Fruit fly (Drosophila melanogaster) whole organism, embryonic: ENCODE measurements around the gene CG33695.

Experiments
- Asciz ChIP-seq: fragments of 200-800 bp; sonication (Bioruptor generic); optimal IDR thresholded peaks from 2 replicates; lab custom pipeline; 2017; ENCODE audit warnings: missing biosample characterization, mild to moderate bottlenecking, missing genetic modification characterization, missing genetic modification reagents
- B-H1 ChIP-seq: fragments of 200-800 bp; sonication (Bioruptor generic); IDR thresholded peaks from 3 replicates; pipeline ENCODE4 v1.3.6; 2022; ENCODE audit warnings: missing biosample characterization, missing genetic modification characterization
- B-H2 ChIP-seq: fragments of 200-800 bp; sonication (Bioruptor generic); optimal IDR thresholded peaks from 2 replicates; lab custom pipeline; 2018; ENCODE audit warnings: missing biosample characterization, mild to moderate bottlenecking, missing genetic modification characterization
- CG10209 ChIP-seq: fragments of 200-800 bp; sonication (Bioruptor generic); optimal IDR thresholded peaks from 3 replicates; lab custom pipeline; 2017; ENCODE audit warnings: missing biosample characterization, mild to moderate bottlenecking, missing genetic modification characterization, missing genetic modification reagents
- CG10366 ChIP-seq: fragments of 200-800 bp; sonication (Bioruptor generic); IDR thresholded peaks from 2 replicates; pipeline ENCODE4 v1.3.6; 2022; ENCODE audit warnings: missing biosample characterization, missing genetic modification characterization
- CG10462 ChIP-seq: fragments of 200-800 bp; sonication (Bioruptor generic); optimal IDR thresholded peaks from 2 replicates; lab custom pipeline; 2016; ENCODE audit warnings: missing biosample characterization, missing genetic modification characterization
- CG10979 ChIP-seq: fragments of 200-800 bp; sonication (Bioruptor generic); optimal IDR thresholded peaks from 2 replicates; lab custom pipeline; 2018; ENCODE audit warnings: missing biosample characterization, mild to moderate bottlenecking, missing genetic modification characterization, moderate library complexity
- CG13624 ChIP-seq: fragments of 200-800 bp; sonication (Bioruptor generic); optimal IDR thresholded peaks from 2 replicates; lab custom pipeline; 2016; ENCODE audit warnings: missing biosample characterization, missing genetic modification characterization
- CG14667 ChIP-seq: fragments of 200-800 bp; sonication (Bioruptor generic); IDR thresholded peaks from 2 replicates; pipeline ENCODE4 v1.3.6; 2022; ENCODE audit warnings: missing biosample characterization, missing genetic modification characterization
- CG14710 ChIP-seq: fragments of 200-800 bp; sonication (Bioruptor generic); optimal IDR thresholded peaks from 3 replicates; lab custom pipeline; 2019; ENCODE audit warnings: missing biosample characterization, mild to moderate bottlenecking, missing genetic modification characterization, moderate library complexity
- CG15601 ChIP-seq: fragments of 200-800 bp; sonication (Bioruptor generic); optimal IDR thresholded peaks from 3 replicates; lab custom pipeline; 2019; ENCODE audit warnings: missing biosample characterization, mild to moderate bottlenecking, missing genetic modification characterization, moderate library complexity
- CG15696 ChIP-seq: fragments of 200-800 bp; sonication (Bioruptor generic); optimal IDR thresholded peaks from 2 replicates; lab custom pipeline; 2019; ENCODE audit warnings: missing biosample characterization, mild to moderate bottlenecking, missing genetic modification characterization, moderate library complexity
- CG16863 ChIP-seq: fragments of 200-800 bp; sonication (Bioruptor generic); optimal IDR thresholded peaks from 3 replicates; lab custom pipeline; 2016; ENCODE audit warnings: missing biosample characterization, missing genetic modification characterization
- CG17361 ChIP-seq: fragments of 200-800 bp; sonication (Bioruptor generic); IDR thresholded peaks from 3 replicates; pipeline ENCODE4 v1.3.6; 2022; ENCODE audit warnings: missing biosample characterization, missing genetic modification characterization
- CG18476 ChIP-seq: fragments of 200-800 bp; sonication (Bioruptor generic); optimal IDR thresholded peaks from 2 replicates; lab custom pipeline; 2016; ENCODE audit warnings: missing biosample characterization, mild to moderate bottlenecking, missing genetic modification characterization
- CG2202 ChIP-seq: fragments of 200-800 bp; sonication (Bioruptor generic); optimal IDR thresholded peaks from 2 replicates; lab custom pipeline; 2018; ENCODE audit warnings: missing biosample characterization, mild to moderate bottlenecking, missing genetic modification characterization
- CG2678 ChIP-seq: fragments of 200-800 bp; sonication (Bioruptor generic); optimal IDR thresholded peaks from 3 replicates; lab custom pipeline; 2019; ENCODE audit warnings: missing biosample characterization, mild to moderate bottlenecking, missing genetic modification characterization, moderate library complexity
- CG31388 ChIP-seq: fragments of 200-800 bp; sonication (Bioruptor generic); optimal IDR thresholded peaks from 2 replicates; lab custom pipeline; 2016; ENCODE audit warnings: missing biosample characterization, missing genetic modification characterization
- CG33213 ChIP-seq: fragments of 200-800 bp; sonication (Bioruptor generic); optimal IDR thresholded peaks from 3 replicates; lab custom pipeline; 2016; ENCODE audit warnings: missing biosample characterization, missing genetic modification characterization
- CG4360 ChIP-seq: fragments of 200-800 bp; sonication (Bioruptor generic); IDR thresholded peaks from 2 replicates; pipeline ENCODE4 v1.3.6; 2022; ENCODE audit warnings: missing biosample characterization, missing genetic modification characterization
- CG4820 ChIP-seq: fragments of 200-800 bp; sonication (Bioruptor generic); optimal IDR thresholded peaks from 3 replicates; lab custom pipeline; 2016; ENCODE audit warnings: missing biosample characterization, missing genetic modification characterization
- CG6683 ChIP-seq: fragments of 200-800 bp; sonication (Bioruptor generic); optimal IDR thresholded peaks from 2 replicates; lab custom pipeline; 2017; ENCODE audit warnings: missing biosample characterization, mild to moderate bottlenecking, missing genetic modification characterization, missing genetic modification reagents
- CG7786 ChIP-seq: fragments of 200-800 bp; sonication (Bioruptor generic); optimal IDR thresholded peaks from 2 replicates; lab custom pipeline; 2016; ENCODE audit warnings: missing biosample characterization, missing genetic modification characterization
- CG7839 ChIP-seq: fragments of 200-800 bp; sonication (Bioruptor generic); optimal IDR thresholded peaks from 3 replicates; lab custom pipeline; 2018; ENCODE audit warnings: missing biosample characterization, mild to moderate bottlenecking, missing genetic modification characterization, moderate library complexity
- CG8290 ChIP-seq, 3 experiments: fragments of 200-800 bp; sonication (Bioruptor generic); optimal IDR thresholded peaks; 2 replicates each; lab custom pipeline; 2016 to 2019; ENCODE audit warnings: missing biosample characterization in 3 of 3, missing genetic modification characterization in 3 of 3, mild to moderate bottlenecking in 2 of 3, moderate library complexity in 1 of 3
- CG9215 ChIP-seq: fragments of 200-800 bp; sonication (Bioruptor generic); IDR thresholded peaks from 2 replicates; pipeline ENCODE4 v1.3.6; 2022; ENCODE audit warnings: missing biosample characterization, missing genetic modification characterization
- CG9727 ChIP-seq: fragments of 200-800 bp; sonication (Bioruptor generic); optimal IDR thresholded peaks from 3 replicates; lab custom pipeline; 2017; ENCODE audit warnings: missing biosample characterization, mild to moderate bottlenecking, missing genetic modification characterization
- Camta ChIP-seq: fragments of 200-800 bp; sonication (Bioruptor generic); optimal IDR thresholded peaks from 2 replicates; lab custom pipeline; 2016; ENCODE audit warnings: missing biosample characterization, missing genetic modification characterization
- CoRest ChIP-seq: fragments of 200-800 bp; sonication (Bioruptor generic); optimal IDR thresholded peaks from 3 replicates; lab custom pipeline; 2018; ENCODE audit warnings: missing biosample characterization, mild to moderate bottlenecking, missing genetic modification characterization, moderate library complexity
- CrebB ChIP-seq: fragments of 200-800 bp; sonication (Bioruptor generic); optimal IDR thresholded peaks from 3 replicates; lab custom pipeline; 2018; ENCODE audit warnings: missing biosample characterization, mild to moderate bottlenecking, missing genetic modification characterization
- Hr51 ChIP-seq, 2 experiments: fragments of 200-800 bp; sonication (Bioruptor generic); optimal IDR thresholded peaks; 2 replicates in 1 of 2; 3 replicates in 1 of 2; lab custom pipeline; 2016 to 2018; ENCODE audit warnings: missing biosample characterization in 2 of 2, missing genetic modification characterization in 2 of 2, mild to moderate bottlenecking in 1 of 2, moderate library complexity in 1 of 2
- NfI ChIP-seq: fragments of 200-800 bp; sonication (Bioruptor generic); optimal IDR thresholded peaks from 3 replicates; lab custom pipeline; 2018; ENCODE audit warnings: missing biosample characterization, mild to moderate bottlenecking, missing genetic modification characterization, moderate library complexity
- Rfx ChIP-seq: fragments of 200-800 bp; sonication (Bioruptor generic); IDR thresholded peaks from 2 replicates; pipeline ENCODE4 v1.3.6; 2022; ENCODE audit warnings: missing biosample characterization, missing genetic modification characterization
- Side ChIP-seq: fragments of 200-800 bp; sonication (Bioruptor generic); optimal IDR thresholded peaks from 2 replicates; lab custom pipeline; 2016; ENCODE audit warnings: missing biosample characterization, missing genetic modification characterization
- Ssrp ChIP-seq: fragments of 200-800 bp; sonication (Bioruptor generic); optimal IDR thresholded peaks from 2 replicates; lab custom pipeline; 2018; ENCODE audit warnings: missing biosample characterization, mild to moderate bottlenecking, missing genetic modification characterization, moderate library complexity
- Vsx1 ChIP-seq: fragments of 200-800 bp; sonication (Bioruptor generic); optimal IDR thresholded peaks from 2 replicates; lab custom pipeline; 2017; ENCODE audit warnings: missing biosample characterization, mild to moderate bottlenecking, missing genetic modification characterization, missing genetic modification reagents
- Xrp1 ChIP-seq: fragments of 200-800 bp; sonication (Bioruptor generic); IDR thresholded peaks from 2 replicates; pipeline ENCODE4 v1.3.6; 2022; ENCODE audit warnings: missing biosample characterization, missing genetic modification characterization
- az2 ChIP-seq: fragments of 200-800 bp; sonication (Bioruptor generic); optimal IDR thresholded peaks from 3 replicates; lab custom pipeline; 2016; ENCODE audit warnings: missing biosample characterization, missing genetic modification characterization
- gsb-n ChIP-seq: fragments of 200-800 bp; sonication (Bioruptor generic); optimal IDR thresholded peaks from 3 replicates; lab custom pipeline; 2018; ENCODE audit warnings: missing biosample characterization, mild to moderate bottlenecking, missing genetic modification characterization
- ind ChIP-seq: fragments of 200-800 bp; sonication (Bioruptor generic); optimal IDR thresholded peaks from 3 replicates; lab custom pipeline; 2016; ENCODE audit warnings: missing biosample characterization, missing genetic modification characterization
- nom ChIP-seq: fragments of 200-800 bp; sonication (Bioruptor generic); optimal IDR thresholded peaks from 2 replicates; lab custom pipeline; 2017; ENCODE audit warnings: missing biosample characterization, missing genetic modification characterization, mild to moderate bottlenecking, moderate library complexity, missing genetic modification reagents
- phol ChIP-seq: fragments of 200-800 bp; sonication (Bioruptor generic); optimal IDR thresholded peaks from 3 replicates; lab custom pipeline; 2018; ENCODE audit warnings: missing biosample characterization, mild to moderate bottlenecking, missing genetic modification characterization, moderate library complexity
- pzg ChIP-seq: fragments of 200-800 bp; sonication (Bioruptor generic); optimal IDR thresholded peaks from 3 replicates; lab custom pipeline; 2018; ENCODE audit warnings: missing biosample characterization, mild to moderate bottlenecking, missing genetic modification characterization, moderate library complexity
- ro ChIP-seq: fragments of 200-800 bp; sonication (Bioruptor generic); IDR thresholded peaks from 2 replicates; pipeline ENCODE4 v1.3.6; 2022; ENCODE audit warnings: missing biosample characterization, missing genetic modification characterization
- row ChIP-seq: fragments of 200-800 bp; sonication (Bioruptor generic); IDR thresholded peaks from 3 replicates; pipeline ENCODE4 v1.3.6; 2022; ENCODE audit warnings: missing biosample characterization, missing genetic modification characterization
- salm ChIP-seq: fragments of 200-800 bp; sonication (Bioruptor generic); optimal IDR thresholded peaks from 2 replicates; lab custom pipeline; 2018; ENCODE audit warnings: missing biosample characterization, mild to moderate bottlenecking, missing genetic modification characterization
- shn ChIP-seq: fragments of 200-800 bp; sonication (Bioruptor generic); optimal IDR thresholded peaks from 3 replicates; lab custom pipeline; 2016; ENCODE audit warnings: missing biosample characterization, missing genetic modification characterization
- tio ChIP-seq: fragments of 200-800 bp; sonication (Bioruptor generic); optimal IDR thresholded peaks from 2 replicates; lab custom pipeline; 2017; ENCODE audit warnings: missing biosample characterization, missing genetic modification characterization, inconsistent platforms
- unpg ChIP-seq: fragments of 200-800 bp; sonication (Bioruptor generic); optimal IDR thresholded peaks from 3 replicates; lab custom pipeline; 2018; ENCODE audit warnings: missing biosample characterization, mild to moderate bottlenecking, missing genetic modification characterization, moderate library complexity
- zfh1 ChIP-seq: fragments of 200-800 bp; sonication (Bioruptor generic); IDR thresholded peaks from 3 replicates; pipeline ENCODE4 v1.3.6; 2022; ENCODE audit warnings: missing biosample characterization, missing genetic modification characterization

Gene CG33695

dm6 chr2L:11323917-11324316 lies 46.1 kb downstream of the CG33695 start (continued):
- peak; percentile 63 for TF ChIP-seq CG10209
- peak; percentile 3 for TF ChIP-seq CG10462 (GFP tag; lab: Kevin White, UChicago)
- no peak for TF ChIP-seq CG13624
- TF ChIP-seq CG15696 (tag; lab: Kevin White, UChicago): peak; percentile 28
- TF ChIP-seq unpg (GFP tag; lab: Kevin White, UChicago): peak; percentile 77
- TF ChIP-seq salm (tag; lab: Kevin White, UChicago): peak; percentile 14
- no peak for TF ChIP-seq CG16863 (GFP tag; lab: Kevin White, UChicago)
- TF ChIP-seq Side: peak; percentile 26
- peak; percentile 61; the same call in 2 of the 3 replicates for TF ChIP-seq CG17361 (GFP tag; lab: Robert Waterston, UW)
- TF ChIP-seq Ssrp (tag; lab: Kevin White, UChicago): peak; percentile 60
- peak; percentile 3 for TF ChIP-seq Vsx1 (GFP tag; lab: Kevin White, UChicago)
- TF ChIP-seq NfI (GFP tag; lab: Kevin White, UChicago): peak; percentile 32
- TF ChIP-seq CG8290 (GFP tag; optimal IDR thresholded peaks at IDR 0.05; lab: Kevin White, UChicago): peak; percentile 8
- TF ChIP-seq CG8290 (tag; optimal IDR thresholded peaks at IDR 0.05; lab: Kevin White, UChicago): peak in 1 of 2 experiments; percentile 62
- TF ChIP-seq CG18476 (GFP tag; lab: Kevin White, UChicago): peak; percentile 1
- peak; percentile 70 for TF ChIP-seq phol (tag; lab: Kevin White, UChicago)
- peak; percentile 36 for TF ChIP-seq ind (GFP tag; lab: Kevin White, UChicago)
- peak; percentile 56 for TF ChIP-seq Rfx (GFP tag; lab: Robert Waterston, UW)
- TF ChIP-seq az2 (GFP tag; lab: Kevin White, UChicago): peak; percentile 60
- peak; percentile 9 for TF ChIP-seq CG31388 (GFP tag; lab: Kevin White, UChicago)
- TF ChIP-seq Xrp1 (GFP tag; lab: Robert Waterston, UW): peak; percentile 83
- peak; percentile 36 for TF ChIP-seq CG7786 (GFP tag; lab: Kevin White, UChicago)
- peak; percentile 63 for TF ChIP-seq CG4820 (GFP tag; lab: Kevin White, UChicago)
- TF ChIP-seq CG4360: no peak
- no peak for TF ChIP-seq B-H2
- no peak for TF ChIP-seq shn (GFP tag; lab: Kevin White, UChicago)
- no peak for TF ChIP-seq CG33213 (GFP tag; lab: Kevin White, UChicago)
- peak; percentile 67 for TF ChIP-seq CG10366 (GFP tag; lab: Robert Waterston, UW)
- peak; percentile 27; the same call in 1 of the 2 replicates for TF ChIP-seq CG9215 (GFP tag; lab: Robert Waterston, UW)
- TF ChIP-seq CG6683 (GFP tag; lab: Kevin White, UChicago): no peak
- peak; percentile 53 for TF ChIP-seq Camta (GFP tag; lab: Kevin White, UChicago)
- TF ChIP-seq CG15601 (tag; lab: Kevin White, UChicago): peak; percentile 20
- peak; percentile 46 for TF ChIP-seq CG14710
- peak; percentile 36; the same call in 1 of the 3 replicates for TF ChIP-seq B-H1 (GFP tag; lab: Robert Waterston, UW)
- peak; percentile 75 for TF ChIP-seq row
- TF ChIP-seq CG2678 (tag; lab: Kevin White, UChicago): peak; percentile 63
- peak; percentile 42 for TF ChIP-seq Asciz
- TF ChIP-seq CG14667 (GFP tag; lab: Robert Waterston, UW): no peak; the same call in 1 of the 2 replicates
- peak; percentile 36 for TF ChIP-seq CoRest (tag; lab: Kevin White, UChicago)
- peak in 1 of 2 experiments; percentile 64 for TF ChIP-seq Hr51 (GFP tag; optimal IDR thresholded peaks at IDR 0.05; lab: Kevin White, UChicago)
- peak; percentile 71 for TF ChIP-seq CG7839
- peak; percentile 82 for TF ChIP-seq nom (GFP tag; lab: Kevin White, UChicago)
- peak; percentile 13 for TF ChIP-seq CrebB (tag; lab: Kevin White, UChicago)
- TF ChIP-seq ro: 0 out of 2 replicates have a peak, but pooled peaks have one; percentile 9
- TF ChIP-seq gsb-n (tag; lab: Kevin White, UChicago): peak; percentile 69
- no peak for TF ChIP-seq pzg (GFP tag; lab: Kevin White, UChicago)
- peak; percentile 46 for TF ChIP-seq CG2202
- peak; percentile 43 for TF ChIP-seq CG9727
- TF ChIP-seq zfh1 (GFP tag; lab: Robert Waterston, UW): peak; percentile 80
- TF ChIP-seq tio (GFP tag; lab: Kevin White, UChicago): peak; percentile 23
- TF ChIP-seq CG10979 (tag; lab: Kevin White, UChicago): peak; percentile 76
